Fruit fly (Drosophila melanogaster): ENCODE data around the gene CG42675.

The CG42675 gene

dm6 chr3R:5780976-5781375 lies 32.4 kb upstream of the CG42675 start, which contains the start of gene CG2082:
Gene CG2082 (minus strand): TSS chr3R:5781076.
- TF ChIP-seq Vsx2 (GFP tag; optimal IDR thresholded peaks at IDR 0.05; ENCODE audit: partially characterized antibody) (no peak), GATAd (GFP tag; optimal IDR thresholded peaks at IDR 0.05) (no peak), Dfd (GFP tag; optimal IDR thresholded peaks at IDR 0.05) (no peak), Abd-B (GFP tag; optimal IDR thresholded peaks at IDR 0.05) (no peak), psq (GFP tag; optimal IDR thresholded peaks at IDR 0.05) (no peak), jim (GFP tag; optimal IDR thresholded peaks at IDR 0.05) (no peak), dl (GFP tag; optimal IDR thresholded peaks at IDR 0.05; ENCODE audit: insufficient read depth in 1 of 2, partially characterized antibody in 2 of 2) (no peak), Jra (GFP tag; optimal IDR thresholded peaks at IDR 0.05) (no peak), pan (optimal IDR thresholded peaks at IDR 0.05) (no peak), OdsH (GFP tag; optimal IDR thresholded peaks at IDR 0.05) (no peak), rgr (GFP tag; optimal IDR thresholded peaks at IDR 0.05) (no peak), fru (GFP tag; optimal IDR thresholded peaks at IDR 0.05) (no peak), brk (GFP tag; optimal IDR thresholded peaks at IDR 0.05) (no peak), lola (GFP tag; optimal IDR thresholded peaks at IDR 0.05) (no peak), br (GFP tag; optimal IDR thresholded peaks at IDR 0.05) (no peak), sv (GFP tag; optimal IDR thresholded peaks at IDR 0.05) (no peak), Dif (GFP tag; optimal IDR thresholded peaks at IDR 0.05; ENCODE audit: partially characterized antibody) (no peak), sage (GFP tag; optimal IDR thresholded peaks at IDR 0.05) (no peak), Rel (GFP tag; optimal IDR thresholded peaks at IDR 0.05) (no peak), Rel (tag; optimal IDR thresholded peaks at IDR 0.05) (no peak), usp (GFP tag; optimal IDR thresholded peaks at IDR 0.05) (no peak)

- TF ChIP-seq Mio (GFP tag; optimal IDR thresholded peaks at IDR 0.05) (no peak), CG32264 (GFP tag; optimal IDR thresholded peaks at IDR 0.05) (no peak)
These were observed 31.9 kb upstream of the CG42675 start, which contains the start of gene kat-60L1 for dm6 chr3R:5781462-5781861. Gene kat-60L1 (plus strand): TSS chr3R:5781762.

- TF ChIP-seq Hr83 (GFP tag; optimal IDR thresholded peaks at IDR 0.05; ENCODE audit: poor library complexity, severe bottlenecking), result peak; percentile 96
- no peak for TF ChIP-seq jim (GFP tag; optimal IDR thresholded peaks at IDR 0.05)
- TF ChIP-seq foxo (GFP tag; optimal IDR thresholded peaks at IDR 0.05), result peak; percentile 41 to 92
- TF ChIP-seq OdsH (GFP tag; optimal IDR thresholded peaks at IDR 0.05), result peak; percentile 86
- TF ChIP-seq Vsx2 (GFP tag; optimal IDR thresholded peaks at IDR 0.05; ENCODE audit: partially characterized antibody), result no peak
- no peak for TF ChIP-seq usp (GFP tag; optimal IDR thresholded peaks at IDR 0.05)
- peak; percentile 57 for TF ChIP-seq CG9705 (GFP tag; optimal IDR thresholded peaks at IDR 0.05)
- TF ChIP-seq GATAd (GFP tag; optimal IDR thresholded peaks at IDR 0.05), result peak; percentile 91
- TF ChIP-seq tai (GFP tag; optimal IDR thresholded peaks at IDR 0.05), result no peak
- peak; percentile 92 for TF ChIP-seq rgr (GFP tag; optimal IDR thresholded peaks at IDR 0.05)
- peak; percentile 89 for TF ChIP-seq ey (GFP tag; optimal IDR thresholded peaks at IDR 0.05)
- TF ChIP-seq fru (GFP tag; optimal IDR thresholded peaks at IDR 0.05), result peak; percentile 93
- TF ChIP-seq br (GFP tag; optimal IDR thresholded peaks at IDR 0.05), result peak; percentile 90
- peak; percentile 83 for TF ChIP-seq HLH106 (tag; optimal IDR thresholded peaks at IDR 0.05)
- TF ChIP-seq Dif (GFP tag; optimal IDR thresholded peaks at IDR 0.05; ENCODE audit: partially characterized antibody), result no peak
- peak; percentile 98 for TF ChIP-seq woc (GFP tag; optimal IDR thresholded peaks at IDR 0.05)
- TF ChIP-seq Hnf4 (GFP tag; optimal IDR thresholded peaks at IDR 0.05), result peak; percentile 91
- peak; percentile 93 for TF ChIP-seq sv (GFP tag; optimal IDR thresholded peaks at IDR 0.05)
- no peak for TF ChIP-seq Dfd (GFP tag; optimal IDR thresholded peaks at IDR 0.05)
- no peak for TF ChIP-seq Hr78 (GFP tag; optimal IDR thresholded peaks at IDR 0.05)
- TF ChIP-seq sage (GFP tag; optimal IDR thresholded peaks at IDR 0.05), result peak; percentile 42
- peak; percentile 62 for TF ChIP-seq CG32264 (GFP tag; optimal IDR thresholded peaks at IDR 0.05)
- TF ChIP-seq Rel (GFP tag; optimal IDR thresholded peaks at IDR 0.05), result no peak
- TF ChIP-seq Rel (tag; optimal IDR thresholded peaks at IDR 0.05), result peak; percentile 28
- no peak for TF ChIP-seq dl (GFP tag; optimal IDR thresholded peaks at IDR 0.05; ENCODE audit: insufficient read depth in 1 of 2, partially characterized antibody in 2 of 2)
- TF ChIP-seq Mio (GFP tag; optimal IDR thresholded peaks at IDR 0.05), result peak; percentile 45
- no peak for TF ChIP-seq Abd-B (GFP tag; optimal IDR thresholded peaks at IDR 0.05)
- TF ChIP-seq N (GFP tag; optimal IDR thresholded peaks at IDR 0.05), result no peak
- TF ChIP-seq lola (GFP tag; optimal IDR thresholded peaks at IDR 0.05), result no peak
- peak; percentile 92 for TF ChIP-seq h (GFP tag; optimal IDR thresholded peaks at IDR 0.05)
- peak; percentile 84 for TF ChIP-seq dmrt93B (GFP tag; optimal IDR thresholded peaks at IDR 0.05)
- peak; percentile 79 for TF ChIP-seq Sp1 (GFP tag; optimal IDR thresholded peaks at IDR 0.05)
- peak; percentile 84 for TF ChIP-seq Myc (optimal IDR thresholded peaks at IDR 0.05)
- no peak for TF ChIP-seq CrebA (GFP tag; optimal IDR thresholded peaks at IDR 0.05; ENCODE audit: borderline replicate concordance)
- TF ChIP-seq brk (GFP tag; optimal IDR thresholded peaks at IDR 0.05), result no peak
- TF ChIP-seq psq (GFP tag; optimal IDR thresholded peaks at IDR 0.05), result peak; percentile 86
- peak; percentile 85 for TF ChIP-seq dsf (GFP tag; optimal IDR thresholded peaks at IDR 0.05; ENCODE audit: borderline replicate concordance)
- no peak for TF ChIP-seq pan (optimal IDR thresholded peaks at IDR 0.05)
- peak; percentile 96 for TF ChIP-seq Jra (GFP tag; optimal IDR thresholded peaks at IDR 0.05)
These were observed 24.1 kb upstream of the CG42675 start, which contains the start of the genes Hat1 and Rpn5 for dm6 chr3R:5789025-5789953. Gene Hat1 (minus strand): TSS chr3R:5789384. Gene Rpn5 (plus strand): TSS chr3R:5789493.
